Fruit fly (Drosophila melanogaster) whole organism, embryonic: ENCODE data around the gene CG34026.

ENCODE experiments used
- Aef1 ChIP-seq: fragments of 200-800 bp; sonication (Bioruptor generic); IDR thresholded peaks from 3 replicates; pipeline ENCODE4 v1.3.6; 2022; ENCODE audit warnings: missing biosample characterization, missing genetic modification characterization
- CG10267 ChIP-seq: fragments of 200-800 bp; sonication (Bioruptor generic); optimal IDR thresholded peaks from 2 replicates; lab custom pipeline; 2018; ENCODE audit warnings: missing biosample characterization, mild to moderate bottlenecking, missing genetic modification characterization, moderate library complexity
- CG10274 ChIP-seq: fragments of 200-800 bp; sonication (Bioruptor generic); optimal IDR thresholded peaks from 3 replicates; lab custom pipeline; 2017; ENCODE audit warnings: missing biosample characterization, mild to moderate bottlenecking, missing genetic modification characterization
- CG11560 ChIP-seq: fragments of 200-800 bp; sonication (Bioruptor generic); IDR thresholded peaks from 3 replicates; pipeline ENCODE4 v1.3.6; 2022; ENCODE audit warnings: missing biosample characterization, missing genetic modification characterization
- CG12071 ChIP-seq: fragments of 200-800 bp; sonication (Bioruptor generic); optimal IDR thresholded peaks from 3 replicates; lab custom pipeline; 2018; ENCODE audit warnings: missing biosample characterization, mild to moderate bottlenecking, missing genetic modification characterization
- CG12104 ChIP-seq: fragments of 200-800 bp; sonication (Bioruptor generic); optimal IDR thresholded peaks from 3 replicates; lab custom pipeline; 2016; ENCODE audit warnings: missing biosample characterization, missing genetic modification characterization
- CG12155 ChIP-seq: fragments of 200-800 bp; sonication (Bioruptor generic); optimal IDR thresholded peaks from 3 replicates; lab custom pipeline; 2016; ENCODE audit warnings: missing biosample characterization, missing genetic modification characterization
- CG15479 ChIP-seq: fragments of 200-800 bp; sonication (Bioruptor generic); optimal IDR thresholded peaks from 3 replicates; lab custom pipeline; 2019; ENCODE audit warnings: missing biosample characterization, mild to moderate bottlenecking, missing genetic modification characterization, moderate library complexity
- CG16813 ChIP-seq: fragments of 200-800 bp; sonication (Bioruptor generic); IDR thresholded peaks from 3 replicates; pipeline ENCODE4 v1.3.6; 2022; ENCODE audit warnings: missing biosample characterization, missing genetic modification characterization; ENCODE audit not compliant: partially characterized antibody
- CG17359 ChIP-seq: fragments of 200-800 bp; sonication (Bioruptor generic); optimal IDR thresholded peaks from 3 replicates; lab custom pipeline; 2018; ENCODE audit warnings: missing biosample characterization, mild to moderate bottlenecking, missing genetic modification characterization, moderate library complexity
- CG17802 ChIP-seq: fragments of 200-800 bp; sonication (Bioruptor generic); optimal IDR thresholded peaks from 2 replicates; lab custom pipeline; 2018; ENCODE audit warnings: missing biosample characterization, mild to moderate bottlenecking, missing genetic modification characterization, moderate library complexity
- CG30020 ChIP-seq: fragments of 200-800 bp; optimal IDR thresholded peaks from 2 replicates; lab custom pipeline; 2019; ENCODE audit warnings: missing biosample characterization, mild to moderate bottlenecking, missing genetic modification characterization, moderate library complexity
- CG31365 ChIP-seq: fragments of 200-800 bp; sonication (Bioruptor generic); optimal IDR thresholded peaks from 2 replicates; lab custom pipeline; 2018; ENCODE audit warnings: missing biosample characterization, mild to moderate bottlenecking, missing genetic modification characterization
- CG32767 ChIP-seq: fragments of 200-800 bp; sonication (Bioruptor generic); IDR thresholded peaks from 2 replicates; pipeline ENCODE4 v1.3.6; 2022; ENCODE audit warnings: missing biosample characterization, missing genetic modification characterization
- CG6272 ChIP-seq: fragments of 200-800 bp; sonication (Bioruptor generic); IDR thresholded peaks from 2 replicates; pipeline ENCODE4 v1.3.6; 2022; ENCODE audit warnings: missing biosample characterization, missing genetic modification characterization
- CG7556 ChIP-seq: fragments of 200-800 bp; sonication (Bioruptor generic); optimal IDR thresholded peaks from 2 replicates; lab custom pipeline; 2017; ENCODE audit warnings: missing biosample characterization, mild to moderate bottlenecking, missing genetic modification characterization
- CG7987 ChIP-seq: fragments of 200-800 bp; sonication (Bioruptor generic); optimal IDR thresholded peaks from 2 replicates; lab custom pipeline; 2018; ENCODE audit warnings: missing biosample characterization, mild to moderate bottlenecking, missing genetic modification characterization, moderate library complexity
- CkIIα-i1 ChIP-seq: fragments of 200-800 bp; sonication (Bioruptor generic); IDR thresholded peaks from 2 replicates; pipeline ENCODE4 v1.3.6; 2022; ENCODE audit warnings: missing biosample characterization, missing genetic modification characterization
- Dbx ChIP-seq: fragments of 200-800 bp; sonication (Bioruptor generic); IDR thresholded peaks from 3 replicates; pipeline ENCODE4 v1.3.6; 2022; ENCODE audit warnings: missing biosample characterization, missing genetic modification characterization
- Dll ChIP-seq: fragments of 200-800 bp; sonication (Bioruptor generic); IDR thresholded peaks from 4 replicates; pipeline ENCODE4 v1.3.6; 2022; ENCODE audit warnings: missing biosample characterization, missing genetic modification characterization; ENCODE audit not compliant: partially characterized antibody
- HHEX ChIP-seq: fragments of 200-800 bp; sonication (Bioruptor generic); optimal IDR thresholded peaks from 3 replicates; lab custom pipeline; 2017; ENCODE audit warnings: missing biosample characterization, mild to moderate bottlenecking, missing genetic modification characterization, missing genetic modification reagents
- HLH4C ChIP-seq: fragments of 200-800 bp; sonication (Bioruptor generic); IDR thresholded peaks from 3 replicates; pipeline ENCODE4 v1.3.6; 2022; ENCODE audit warnings: missing biosample characterization, missing genetic modification characterization; ENCODE audit not compliant: partially characterized antibody
- HLH54F ChIP-seq: fragments of 200-800 bp; sonication (Bioruptor generic); optimal IDR thresholded peaks from 3 replicates; lab custom pipeline; 2016; ENCODE audit warnings: missing biosample characterization, missing genetic modification characterization
- HLHmδ ChIP-seq: fragments of 200-800 bp; sonication (Bioruptor generic); optimal IDR thresholded peaks from 2 replicates; lab custom pipeline; 2018; ENCODE audit warnings: missing biosample characterization, mild to moderate bottlenecking, missing genetic modification characterization, moderate library complexity
- Hsf ChIP-seq: fragments of 200-800 bp; sonication (Bioruptor generic); optimal IDR thresholded peaks from 3 replicates; lab custom pipeline; 2016; ENCODE audit warnings: missing biosample characterization, missing genetic modification characterization
- Lim3 ChIP-seq: fragments of 200-800 bp; sonication (Bioruptor generic); IDR thresholded peaks from 2 replicates; pipeline ENCODE4 v1.3.6; 2022; ENCODE audit warnings: missing biosample characterization, missing genetic modification characterization
- Trl ChIP-seq, 3 experiments: fragments of >200 bp in 2 of 3; fragments of 200-800 bp in 1 of 3; sonication (Bioruptor generic) in 1 of 3; optimal IDR thresholded peaks; 2 replicates in 1 of 3; 3 replicates in 2 of 3; lab custom pipeline; 2016 to 2017; ENCODE audit warnings: missing biosample characterization in 1 of 3, missing genetic modification characterization in 1 of 3
- Usf ChIP-seq: fragments of 200-800 bp; sonication (Bioruptor generic); optimal IDR thresholded peaks from 2 replicates; lab custom pipeline; 2017; ENCODE audit warnings: missing genotype, missing biosample characterization, missing genetic modification characterization
- bigmax ChIP-seq: fragments of 200-800 bp; sonication (Bioruptor generic); optimal IDR thresholded peaks from 2 replicates; lab custom pipeline; 2018; ENCODE audit warnings: missing biosample characterization, mild to moderate bottlenecking, missing genetic modification characterization
- chn ChIP-seq: fragments of 200-800 bp; sonication (Bioruptor generic); optimal IDR thresholded peaks from 2 replicates; lab custom pipeline; 2016; ENCODE audit warnings: missing biosample characterization, missing genetic modification characterization
- da ChIP-seq: fragments of 200-800 bp; sonication (Bioruptor generic); optimal IDR thresholded peaks from 2 replicates; lab custom pipeline; 2016; ENCODE audit warnings: missing biosample characterization, missing genetic modification characterization
- en ChIP-seq: fragments of 200-800 bp; sonication (Bioruptor generic); optimal IDR thresholded peaks from 2 replicates; lab custom pipeline; 2016; ENCODE audit warnings: missing biosample characterization, missing genetic modification characterization
- esg ChIP-seq: fragments of 200-800 bp; sonication (Bioruptor generic); conservative IDR thresholded peaks from 2 replicates; pipeline ENCODE4 v1.3.6; 2022; ENCODE audit warnings: missing biosample characterization, missing genetic modification characterization
- eyg ChIP-seq: fragments of 200-800 bp; sonication (Bioruptor generic); optimal IDR thresholded peaks from 3 replicates; lab custom pipeline; 2016; ENCODE audit warnings: missing biosample characterization, missing genetic modification characterization
- fd64A ChIP-seq: fragments of 200-800 bp; sonication (Bioruptor generic); optimal IDR thresholded peaks from 3 replicates; lab custom pipeline; 2018; ENCODE audit warnings: missing biosample characterization, mild to moderate bottlenecking, missing genetic modification characterization
- h ChIP-seq: fragments of >200 bp; optimal IDR thresholded peaks from 2 replicates; lab custom pipeline; 2017
- hbn ChIP-seq: fragments of 200-800 bp; sonication (Bioruptor generic); IDR thresholded peaks from 2 replicates; pipeline ENCODE4 v1.3.6; 2022; ENCODE audit warnings: missing biosample characterization, missing genetic modification characterization; ENCODE audit not compliant: partially characterized antibody
- hth ChIP-seq: fragments of >200 bp; optimal IDR thresholded peaks from 2 replicates; lab custom pipeline; 2017; ENCODE audit warnings: inconsistent platforms
- kay ChIP-seq: fragments of 200-800 bp; sonication (Bioruptor generic); optimal IDR thresholded peaks from 2 replicates; lab custom pipeline; 2016; ENCODE audit warnings: missing biosample characterization, missing genetic modification characterization
- knrl ChIP-seq: fragments of 200-800 bp; sonication (Bioruptor generic); IDR thresholded peaks from 3 replicates; pipeline ENCODE4 v1.3.6; 2022; ENCODE audit warnings: missing biosample characterization, missing genetic modification characterization; ENCODE audit not compliant: partially characterized antibody
- lov ChIP-seq, 2 experiments: fragments of 200-800 bp in 1 of 2; fragments of >200 bp in 1 of 2; sonication (Bioruptor generic) in 1 of 2; IDR thresholded peaks in 1 of 2; optimal IDR thresholded peaks in 1 of 2; 2 replicates in 1 of 2; 3 replicates in 1 of 2; pipeline versions ENCODE4 v1.3.6 to Lab custom; 2017 to 2022; ENCODE audit warnings: missing biosample characterization in 1 of 2, missing genetic modification characterization in 1 of 2
- mirr ChIP-seq: fragments of 200-800 bp; sonication (Bioruptor generic); optimal IDR thresholded peaks from 3 replicates; lab custom pipeline; 2018; ENCODE audit warnings: missing biosample characterization, mild to moderate bottlenecking, missing genetic modification characterization
- nom ChIP-seq: fragments of 200-800 bp; sonication (Bioruptor generic); optimal IDR thresholded peaks from 2 replicates; lab custom pipeline; 2017; ENCODE audit warnings: missing biosample characterization, missing genetic modification characterization, mild to moderate bottlenecking, moderate library complexity, missing genetic modification reagents
- p53 ChIP-seq: fragments of 200-800 bp; sonication (Bioruptor generic); optimal IDR thresholded peaks from 2 replicates; lab custom pipeline; 2016; ENCODE audit warnings: missing biosample characterization, missing genetic modification characterization
- prd ChIP-seq, 3 experiments: fragments of >200 bp in 2 of 3; fragments of 200-800 bp in 1 of 3; sonication (Bioruptor generic) in 1 of 3; optimal IDR thresholded peaks in 2 of 3; IDR thresholded peaks in 1 of 3; 2 replicates in 2 of 3; 3 replicates in 1 of 3; pipeline versions ENCODE4 v1.3.6 to Lab custom; 2017 to 2022; ENCODE audit warnings: missing biosample characterization in 1 of 3, missing genetic modification characterization in 1 of 3
- scrt ChIP-seq: fragments of 200-800 bp; sonication (Bioruptor generic); optimal IDR thresholded peaks from 2 replicates; lab custom pipeline; 2018; ENCODE audit warnings: missing biosample characterization, mild to moderate bottlenecking, missing genetic modification characterization, moderate library complexity
- slbo ChIP-seq: fragments of 200-800 bp; sonication (Bioruptor generic); IDR thresholded peaks from 2 replicates; pipeline ENCODE4 v1.3.6; 2022; ENCODE audit warnings: missing biosample characterization, missing genetic modification characterization
- tup ChIP-seq: fragments of 200-800 bp; sonication (Bioruptor generic); optimal IDR thresholded peaks from 2 replicates; lab custom pipeline; 2016; ENCODE audit warnings: missing biosample characterization, mild to moderate bottlenecking, missing genetic modification characterization, moderate library complexity

Gene CG34026

DNA sequence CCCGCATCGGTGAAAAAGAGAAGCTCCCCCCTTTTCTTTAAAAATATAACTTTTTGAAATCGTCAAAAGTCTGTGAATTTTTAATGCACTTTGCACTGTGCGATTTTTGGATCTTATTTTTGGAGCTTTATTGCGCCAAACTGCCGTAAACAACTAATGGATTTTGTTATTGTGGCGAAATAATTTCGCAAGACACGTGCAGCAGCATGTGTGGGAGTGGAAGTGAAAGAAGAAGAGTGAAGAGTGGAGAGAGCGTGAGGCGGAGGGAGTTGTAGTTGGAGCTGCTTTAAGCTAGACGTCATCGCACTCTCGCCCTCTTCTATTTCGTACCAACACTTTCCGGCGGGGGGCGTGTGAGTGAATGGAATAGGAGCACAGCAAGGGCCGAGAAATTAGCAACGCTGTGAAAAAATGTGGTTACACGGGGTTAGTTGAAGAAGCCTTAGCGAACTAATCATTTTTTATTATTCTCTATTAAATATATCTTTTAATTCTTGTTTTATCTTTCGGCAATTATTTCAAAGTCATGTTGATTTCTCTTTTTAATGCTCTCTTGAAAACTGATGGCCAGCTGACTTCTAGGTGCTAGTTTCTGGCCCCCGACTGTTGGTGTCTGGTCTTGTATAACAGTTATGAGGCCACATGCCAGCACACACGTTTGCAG is 50.0 kb downstream of the CG34026 start (continued):
- no peak for TF ChIP-seq prd (optimal IDR thresholded peaks at IDR 0.05; lab: Kevin White, UChicago)
- peak; percentile 93 for TF ChIP-seq prd (GFP tag; IDR thresholded peaks at IDR 0.05; lab: Robert Waterston, UW)
- TF ChIP-seq CG11560 (tag; lab: Robert Waterston, UW) = peak; percentile 81
- no peak for TF ChIP-seq hbn (GFP tag; lab: Robert Waterston, UW)
- no peak for TF ChIP-seq p53 (GFP tag; lab: Kevin White, UChicago)
- no peak for TF ChIP-seq HLH4C (GFP tag; lab: Robert Waterston, UW)
- peak; percentile 77 for TF ChIP-seq CG7987 (GFP tag; lab: Kevin White, UChicago)
- TF ChIP-seq bigmax (GFP tag; lab: Kevin White, UChicago) = peak; percentile 12
- TF ChIP-seq Hsf (GFP tag; lab: Kevin White, UChicago) = peak; percentile 86
- TF ChIP-seq Lim3 (GFP tag; lab: Robert Waterston, UW) = peak; percentile 78
- peak; percentile 91 for TF ChIP-seq CG32767 (GFP tag; lab: Robert Waterston, UW)
- TF ChIP-seq knrl = no peak
- peak; percentile 56 for TF ChIP-seq HLH54F (GFP tag; lab: Kevin White, UChicago)
- TF ChIP-seq mirr (GFP tag; lab: Kevin White, UChicago) = peak; percentile 70
- TF ChIP-seq h (lab: Kevin White, UChicago) = no peak
- TF ChIP-seq esg (GFP tag; lab: Robert Waterston, UW) = peak; percentile 91
- peak; percentile 57 for TF ChIP-seq chn (GFP tag; lab: Kevin White, UChicago)
- TF ChIP-seq nom (GFP tag; lab: Kevin White, UChicago) = peak; percentile 81
- TF ChIP-seq kay (GFP tag; lab: Kevin White, UChicago) = peak; percentile 81
- TF ChIP-seq CkIIα-i1 (GFP tag; lab: Robert Waterston, UW) = peak; percentile 36; the same call in 1 of the 2 replicates
- no peak for TF ChIP-seq Dll (GFP tag; lab: Robert Waterston, UW)
- TF ChIP-seq CG12071 (GFP tag; lab: Kevin White, UChicago) = peak; percentile 88
- peak; percentile 91 for TF ChIP-seq Usf (GFP tag; lab: Kevin White, UChicago)
- TF ChIP-seq slbo (GFP tag; lab: Robert Waterston, UW) = peak; percentile 95
- TF ChIP-seq CG10274 (GFP tag; lab: Kevin White, UChicago) = peak; percentile 87
- no peak for TF ChIP-seq hth (lab: Kevin White, UChicago)
- peak; percentile 83 for TF ChIP-seq CG31365 (tag; lab: Kevin White, UChicago)
- peak; percentile 91 for TF ChIP-seq scrt (GFP tag; lab: Kevin White, UChicago)
- TF ChIP-seq lov (optimal IDR thresholded peaks at IDR 0.05; lab: Kevin White, UChicago) = no peak
- peak; percentile 82; the same call in 2 of the 3 replicates for TF ChIP-seq lov (GFP tag; IDR thresholded peaks at IDR 0.05; lab: Robert Waterston, UW)
- peak; percentile 90 for TF ChIP-seq Aef1 (GFP tag; lab: Robert Waterston, UW)
- TF ChIP-seq CG12104 (GFP tag; lab: Kevin White, UChicago) = peak; percentile 87
- TF ChIP-seq CG16813 (GFP tag; lab: Robert Waterston, UW) = no peak
- TF ChIP-seq Dbx (GFP tag; lab: Robert Waterston, UW) = peak; percentile 92
- TF ChIP-seq CG6272 (GFP tag; lab: Robert Waterston, UW) = peak; percentile 82
- peak; percentile 68 for TF ChIP-seq CG17802 (tag; lab: Kevin White, UChicago)
- peak; percentile 84 for TF ChIP-seq CG12155 (GFP tag; lab: Kevin White, UChicago)
- TF ChIP-seq en = no peak
- peak; percentile 84 for TF ChIP-seq fd64A (GFP tag; lab: Kevin White, UChicago)
- TF ChIP-seq HLHmδ (GFP tag; lab: Kevin White, UChicago) = no peak
- peak; percentile 71 for TF ChIP-seq CG30020 (tag; lab: Kevin White, UChicago)
- no peak for TF ChIP-seq CG15479 (GFP tag; lab: Kevin White, UChicago)
- TF ChIP-seq tup (GFP tag; lab: Kevin White, UChicago) = peak; percentile 75
- TF ChIP-seq HHEX (GFP tag; lab: Kevin White, UChicago) = peak; percentile 96
- peak; percentile 96 for TF ChIP-seq CG17359 (tag; lab: Kevin White, UChicago)
- no peak for TF ChIP-seq da (GFP tag; lab: Kevin White, UChicago)
- TF ChIP-seq CG7556 (GFP tag; lab: Kevin White, UChicago) = peak; percentile 96
- no peak for TF ChIP-seq eyg (GFP tag; lab: Kevin White, UChicago)
- TF ChIP-seq Trl (optimal IDR thresholded peaks at IDR 0.05; lab: Kevin White, UChicago) = peak in 1 of 2 experiments; percentile 8
- TF ChIP-seq Trl (GFP tag; optimal IDR thresholded peaks at IDR 0.05; lab: Kevin White, UChicago) = peak; percentile 13
- peak; percentile 86 for TF ChIP-seq CG10267
